Worm (Caenorhabditis elegans): Measurements from ENCODE around the gene F59A7.11.

DNA sequence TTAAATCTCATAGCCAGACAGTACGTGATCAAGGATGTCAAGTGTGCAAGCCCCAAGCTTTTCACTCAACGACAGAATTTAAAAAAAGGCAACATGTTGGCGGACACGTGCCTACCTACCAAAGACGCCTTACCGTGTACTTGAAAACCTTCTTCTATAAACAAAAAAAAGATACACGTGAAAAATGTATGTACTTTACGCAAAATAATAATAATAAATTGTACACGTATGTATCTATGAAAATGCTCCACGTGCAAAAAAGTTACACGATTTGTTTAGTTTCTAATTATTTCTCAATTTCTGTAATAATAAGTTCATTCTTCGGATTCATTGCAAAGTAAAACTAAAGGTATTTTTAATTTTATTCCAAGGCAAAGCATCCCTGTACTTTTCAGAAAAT lies 9.1 kb downstream of the F59A7.11 start, which contains the start of gene cysl-4:
- TF ChIP-seq nhr-237 (tag; optimal IDR thresholded peaks at IDR 0.05) (no peak), R02D3.7 (tag; optimal IDR thresholded peaks at IDR 0.05) (no peak), pha-4 (tag; optimal IDR thresholded peaks at IDR 0.05) (no peak), zag-1 (tag; optimal IDR thresholded peaks at IDR 0.05) (no peak), snpc-4 (tag; optimal IDR thresholded peaks at IDR 0.05) (no peak), nfya-1 (tag; optimal IDR thresholded peaks at IDR 0.05; ENCODE audit: insufficient read depth) (no peak), ZK546.5 (tag; optimal IDR thresholded peaks at IDR 0.05) (no peak), ztf-4 (tag; optimal IDR thresholded peaks at IDR 0.05) (no peak), elt-2 (tag; optimal IDR thresholded peaks at IDR 0.05) (no peak), pqm-1 (tag; optimal IDR thresholded peaks at IDR 0.05) (no peak), lin-39 (tag; optimal IDR thresholded peaks at IDR 0.05) (no peak), sea-2 (GFP tag; optimal IDR thresholded peaks at IDR 0.05) (no peak)

All from whole organism, L3 larva.